Worm (Caenorhabditis elegans): ENCODE results near the gene F53F8.3.

DNA sequence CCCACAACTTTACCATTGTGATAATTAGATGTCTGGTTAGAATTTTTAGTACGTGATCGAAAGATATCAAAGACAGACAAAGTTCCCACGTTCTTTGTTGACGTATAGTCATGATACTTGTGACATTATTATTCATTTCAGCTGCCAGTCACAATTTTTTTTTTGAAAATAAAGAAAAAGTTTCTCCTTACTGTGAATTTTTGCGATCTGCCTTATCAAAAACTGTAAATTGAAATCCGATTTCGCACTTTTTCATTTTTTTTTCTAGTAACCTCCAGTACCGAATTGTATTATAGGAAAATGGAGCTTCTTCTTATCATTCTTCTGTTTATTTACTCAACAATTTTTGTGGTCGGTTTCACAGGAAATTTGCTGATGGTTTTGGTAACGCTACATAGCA, 8.2 kb downstream of the F53F8.3 start, which contains the start of gene srsx-35:
- TF ChIP-seq nhr-237 (tag; optimal IDR thresholded peaks at IDR 0.05) (no peak), nhr-25 (tag; optimal IDR thresholded peaks at IDR 0.05; ENCODE audit: borderline replicate concordance, insufficient read depth) (no peak), ceh-82 (tag; optimal IDR thresholded peaks at IDR 0.05) (no peak), mxl-2 (GFP tag; conservative IDR thresholded peaks at IDR 0.05) (no peak), zag-1 (tag; optimal IDR thresholded peaks at IDR 0.05) (no peak)

Measured in whole organism, L4 larva.